Fruit fly (Drosophila melanogaster) whole organism, embryonic: ENCODE results near the gene sif.

Source experiments
- CG10147 ChIP-seq: fragments of 200-800 bp; sonication (Bioruptor generic); optimal IDR thresholded peaks from 2 replicates; lab custom pipeline; 2019; ENCODE audit warnings: missing biosample characterization, mild to moderate bottlenecking, missing genetic modification characterization, moderate library complexity
- CG10462 ChIP-seq: fragments of 200-800 bp; sonication (Bioruptor generic); optimal IDR thresholded peaks from 2 replicates; lab custom pipeline; 2016; ENCODE audit warnings: missing biosample characterization, missing genetic modification characterization
- CG10543 ChIP-seq: fragments of 200-800 bp; sonication (Bioruptor generic); optimal IDR thresholded peaks from 3 replicates; lab custom pipeline; 2017; ENCODE audit warnings: missing biosample characterization, mild to moderate bottlenecking, missing genetic modification characterization, moderate library complexity
- CG11085 ChIP-seq: fragments of 200-800 bp; sonication (Bioruptor generic); IDR thresholded peaks from 2 replicates; pipeline ENCODE4 v1.3.6; 2022; ENCODE audit warnings: missing biosample characterization, missing genetic modification characterization
- CG14710 ChIP-seq: fragments of 200-800 bp; sonication (Bioruptor generic); optimal IDR thresholded peaks from 3 replicates; lab custom pipeline; 2019; ENCODE audit warnings: missing biosample characterization, mild to moderate bottlenecking, missing genetic modification characterization, moderate library complexity
- CG2120 ChIP-seq: fragments of 200-800 bp; sonication (Bioruptor generic); optimal IDR thresholded peaks from 3 replicates; lab custom pipeline; 2016; ENCODE audit warnings: missing biosample characterization, missing genetic modification characterization
- CG2129 ChIP-seq: fragments of 200-800 bp; sonication (Bioruptor generic); IDR thresholded peaks from 2 replicates; pipeline ENCODE4 v1.3.6; 2022; ENCODE audit warnings: missing biosample characterization, missing genetic modification characterization; ENCODE audit not compliant: partially characterized antibody
- CG3281 ChIP-seq: fragments of 200-800 bp; sonication (Bioruptor generic); optimal IDR thresholded peaks from 3 replicates; lab custom pipeline; 2017; ENCODE audit warnings: missing biosample characterization, mild to moderate bottlenecking, missing genetic modification characterization
- CG34376 ChIP-seq: fragments of 200-800 bp; sonication (Bioruptor generic); optimal IDR thresholded peaks from 2 replicates; lab custom pipeline; 2018; ENCODE audit warnings: missing biosample characterization, mild to moderate bottlenecking, missing genetic modification characterization
- CG42726 ChIP-seq: fragments of 200-800 bp; sonication (Bioruptor generic); IDR thresholded peaks from 2 replicates; pipeline ENCODE4 v1.3.6; 2022; ENCODE audit warnings: missing biosample characterization, missing genetic modification characterization; ENCODE audit not compliant: partially characterized antibody
- CG5180 ChIP-seq: fragments of 200-800 bp; sonication (Bioruptor generic); optimal IDR thresholded peaks from 3 replicates; lab custom pipeline; 2017; ENCODE audit warnings: missing biosample characterization, missing genetic modification characterization, mild to moderate bottlenecking, moderate library complexity, missing genetic modification reagents
- CG6272 ChIP-seq: fragments of 200-800 bp; sonication (Bioruptor generic); IDR thresholded peaks from 2 replicates; pipeline ENCODE4 v1.3.6; 2022; ENCODE audit warnings: missing biosample characterization, missing genetic modification characterization
- CG6654 ChIP-seq: fragments of 200-800 bp; sonication (Bioruptor generic); optimal IDR thresholded peaks from 2 replicates; lab custom pipeline; 2017; ENCODE audit warnings: missing biosample characterization, mild to moderate bottlenecking, missing genetic modification characterization
- CG7556 ChIP-seq: fragments of 200-800 bp; sonication (Bioruptor generic); optimal IDR thresholded peaks from 2 replicates; lab custom pipeline; 2017; ENCODE audit warnings: missing biosample characterization, mild to moderate bottlenecking, missing genetic modification characterization
- Doc3 ChIP-seq: fragments of 200-800 bp; sonication (Bioruptor generic); IDR thresholded peaks from 3 replicates; pipeline ENCODE4 v1.3.6; 2022; ENCODE audit warnings: missing biosample characterization, missing genetic modification characterization; ENCODE audit not compliant: partially characterized antibody
- Dref ChIP-seq: fragments of 200-800 bp; sonication (Bioruptor generic); IDR thresholded peaks from 2 replicates; pipeline ENCODE4 v1.3.6; 2022; ENCODE audit warnings: missing biosample characterization, missing genetic modification characterization
- Elba2 ChIP-seq: fragments of 200-800 bp; sonication (Bioruptor generic); optimal IDR thresholded peaks from 3 replicates; lab custom pipeline; 2016; ENCODE audit warnings: missing biosample characterization, missing genetic modification characterization
- Ets97D ChIP-seq: fragments of 200-800 bp; sonication (Bioruptor generic); optimal IDR thresholded peaks from 3 replicates; lab custom pipeline; 2016; ENCODE audit warnings: missing biosample characterization, missing genetic modification characterization
- Hmx ChIP-seq: fragments of 200-800 bp; sonication (Bioruptor generic); optimal IDR thresholded peaks from 2 replicates; lab custom pipeline; 2016; ENCODE audit warnings: missing biosample characterization, missing genetic modification characterization
- Hsf ChIP-seq: fragments of 200-800 bp; sonication (Bioruptor generic); optimal IDR thresholded peaks from 3 replicates; lab custom pipeline; 2016; ENCODE audit warnings: missing biosample characterization, missing genetic modification characterization
- MBD-R2 ChIP-seq: fragments of 200-800 bp; sonication (Bioruptor generic); IDR thresholded peaks from 2 replicates; pipeline ENCODE4 v1.3.6; 2022; ENCODE audit warnings: missing biosample characterization, missing genetic modification characterization
- MESR4 ChIP-seq: fragments of 200-800 bp; sonication (Bioruptor generic); optimal IDR thresholded peaks from 2 replicates; lab custom pipeline; 2018; ENCODE audit warnings: missing biosample characterization, mild to moderate bottlenecking, missing genetic modification characterization, moderate library complexity
- Ravus ChIP-seq: fragments of 200-800 bp; sonication (Bioruptor generic); IDR thresholded peaks from 2 replicates; pipeline ENCODE4 v1.3.6; 2022; ENCODE audit warnings: missing biosample characterization, missing genetic modification characterization
- Rfx ChIP-seq: fragments of 200-800 bp; sonication (Bioruptor generic); IDR thresholded peaks from 2 replicates; pipeline ENCODE4 v1.3.6; 2022; ENCODE audit warnings: missing biosample characterization, missing genetic modification characterization
- Xbp1 ChIP-seq: fragments of 200-800 bp; sonication (Bioruptor generic); optimal IDR thresholded peaks from 3 replicates; lab custom pipeline; 2016; ENCODE audit warnings: missing biosample characterization, mild to moderate bottlenecking, missing genetic modification characterization
- YL-1 ChIP-seq: fragments of 200-800 bp; sonication (Bioruptor generic); optimal IDR thresholded peaks from 3 replicates; lab custom pipeline; 2017; ENCODE audit warnings: missing biosample characterization, mild to moderate bottlenecking, missing genetic modification characterization
- bcd ChIP-seq: fragments of 200-800 bp; sonication (Bioruptor generic); optimal IDR thresholded peaks from 2 replicates; lab custom pipeline; 2017; ENCODE audit warnings: missing biosample characterization, mild to moderate bottlenecking, missing genetic modification characterization
- cg ChIP-seq: fragments of 200-800 bp; sonication (Bioruptor generic); optimal IDR thresholded peaks from 3 replicates; lab custom pipeline; 2019; ENCODE audit warnings: missing biosample characterization, mild to moderate bottlenecking, missing genetic modification characterization, moderate library complexity
- chinmo ChIP-seq: fragments of 200-800 bp; sonication (Bioruptor generic); IDR thresholded peaks from 4 replicates; pipeline ENCODE4 v1.3.6; 2022; ENCODE audit warnings: missing biosample characterization, missing genetic modification characterization; ENCODE audit not compliant: partially characterized antibody
- gem ChIP-seq: fragments of 200-800 bp; sonication (Bioruptor generic); optimal IDR thresholded peaks from 2 replicates; lab custom pipeline; 2019; ENCODE audit warnings: missing biosample characterization, mild to moderate bottlenecking, missing genetic modification characterization, moderate library complexity
- gfzf ChIP-seq: fragments of 200-800 bp; sonication (Bioruptor generic); optimal IDR thresholded peaks from 2 replicates; lab custom pipeline; 2016; ENCODE audit warnings: missing biosample characterization, mild to moderate bottlenecking, missing genetic modification characterization, moderate library complexity
- hbn ChIP-seq: fragments of 200-800 bp; sonication (Bioruptor generic); IDR thresholded peaks from 2 replicates; pipeline ENCODE4 v1.3.6; 2022; ENCODE audit warnings: missing biosample characterization, missing genetic modification characterization; ENCODE audit not compliant: partially characterized antibody
- hkb ChIP-seq, 2 experiments: fragments of 200-800 bp in 1 of 2; fragments of >200 bp in 1 of 2; sonication (Bioruptor generic) in 1 of 2; IDR thresholded peaks in 1 of 2; optimal IDR thresholded peaks in 1 of 2; 2 replicates each; pipeline versions ENCODE4 v1.3.6 to Lab custom; 2017 to 2022; ENCODE audit warnings: missing biosample characterization in 1 of 2, missing genetic modification characterization in 1 of 2
- kay ChIP-seq: fragments of 200-800 bp; sonication (Bioruptor generic); optimal IDR thresholded peaks from 2 replicates; lab custom pipeline; 2016; ENCODE audit warnings: missing biosample characterization, missing genetic modification characterization
- knrl ChIP-seq: fragments of 200-800 bp; sonication (Bioruptor generic); IDR thresholded peaks from 3 replicates; pipeline ENCODE4 v1.3.6; 2022; ENCODE audit warnings: missing biosample characterization, missing genetic modification characterization; ENCODE audit not compliant: partially characterized antibody
- nau ChIP-seq: fragments of 200-800 bp; sonication (Bioruptor generic); optimal IDR thresholded peaks from 3 replicates; lab custom pipeline; 2017; ENCODE audit warnings: missing biosample characterization, mild to moderate bottlenecking, missing genetic modification characterization, missing genetic modification reagents
- pb ChIP-seq: fragments of 200-800 bp; sonication (Bioruptor generic); optimal IDR thresholded peaks from 3 replicates; lab custom pipeline; 2016; ENCODE audit warnings: missing biosample characterization, missing genetic modification characterization
- ro ChIP-seq: fragments of 200-800 bp; sonication (Bioruptor generic); IDR thresholded peaks from 2 replicates; pipeline ENCODE4 v1.3.6; 2022; ENCODE audit warnings: missing biosample characterization, missing genetic modification characterization
- shn ChIP-seq: fragments of 200-800 bp; sonication (Bioruptor generic); optimal IDR thresholded peaks from 3 replicates; lab custom pipeline; 2016; ENCODE audit warnings: missing biosample characterization, missing genetic modification characterization
- ssp ChIP-seq: fragments of 200-800 bp; sonication (Bioruptor generic); IDR thresholded peaks from 2 replicates; pipeline ENCODE4 v1.3.6; 2022; ENCODE audit warnings: missing biosample characterization, missing genetic modification characterization
- stwl ChIP-seq: fragments of 200-800 bp; sonication (Bioruptor generic); optimal IDR thresholded peaks from 3 replicates; lab custom pipeline; 2018; ENCODE audit warnings: missing biosample characterization, mild to moderate bottlenecking, missing genetic modification characterization, moderate library complexity
- tll ChIP-seq, 2 experiments: fragments of 200-800 bp in 1 of 2; fragments of >200 bp in 1 of 2; sonication (Bioruptor generic) in 1 of 2; optimal IDR thresholded peaks; 2 replicates each; lab custom pipeline; 2017 to 2019; ENCODE audit warnings: missing biosample characterization in 2 of 2, missing genetic modification characterization in 2 of 2, mild to moderate bottlenecking in 1 of 2, moderate library complexity in 1 of 2
- twi ChIP-seq: fragments of 200-800 bp; optimal IDR thresholded peaks from 2 replicates; lab custom pipeline; 2019; ENCODE audit warnings: missing biosample characterization, mild to moderate bottlenecking, missing genetic modification characterization, moderate library complexity
- wek ChIP-seq: fragments of 200-800 bp; sonication (Bioruptor generic); optimal IDR thresholded peaks from 3 replicates; lab custom pipeline; 2018; ENCODE audit warnings: missing biosample characterization, mild to moderate bottlenecking, missing genetic modification characterization, moderate library complexity
- zen ChIP-seq: fragments of 200-800 bp; sonication (Bioruptor generic); optimal IDR thresholded peaks from 3 replicates; lab custom pipeline; 2018; ENCODE audit warnings: missing biosample characterization, mild to moderate bottlenecking, missing genetic modification characterization, moderate library complexity
- zfh2 ChIP-seq: fragments of 200-800 bp; sonication (Bioruptor generic); optimal IDR thresholded peaks from 2 replicates; lab custom pipeline; 2016; ENCODE audit warnings: missing biosample characterization, missing genetic modification characterization

Gene sif

DNA sequence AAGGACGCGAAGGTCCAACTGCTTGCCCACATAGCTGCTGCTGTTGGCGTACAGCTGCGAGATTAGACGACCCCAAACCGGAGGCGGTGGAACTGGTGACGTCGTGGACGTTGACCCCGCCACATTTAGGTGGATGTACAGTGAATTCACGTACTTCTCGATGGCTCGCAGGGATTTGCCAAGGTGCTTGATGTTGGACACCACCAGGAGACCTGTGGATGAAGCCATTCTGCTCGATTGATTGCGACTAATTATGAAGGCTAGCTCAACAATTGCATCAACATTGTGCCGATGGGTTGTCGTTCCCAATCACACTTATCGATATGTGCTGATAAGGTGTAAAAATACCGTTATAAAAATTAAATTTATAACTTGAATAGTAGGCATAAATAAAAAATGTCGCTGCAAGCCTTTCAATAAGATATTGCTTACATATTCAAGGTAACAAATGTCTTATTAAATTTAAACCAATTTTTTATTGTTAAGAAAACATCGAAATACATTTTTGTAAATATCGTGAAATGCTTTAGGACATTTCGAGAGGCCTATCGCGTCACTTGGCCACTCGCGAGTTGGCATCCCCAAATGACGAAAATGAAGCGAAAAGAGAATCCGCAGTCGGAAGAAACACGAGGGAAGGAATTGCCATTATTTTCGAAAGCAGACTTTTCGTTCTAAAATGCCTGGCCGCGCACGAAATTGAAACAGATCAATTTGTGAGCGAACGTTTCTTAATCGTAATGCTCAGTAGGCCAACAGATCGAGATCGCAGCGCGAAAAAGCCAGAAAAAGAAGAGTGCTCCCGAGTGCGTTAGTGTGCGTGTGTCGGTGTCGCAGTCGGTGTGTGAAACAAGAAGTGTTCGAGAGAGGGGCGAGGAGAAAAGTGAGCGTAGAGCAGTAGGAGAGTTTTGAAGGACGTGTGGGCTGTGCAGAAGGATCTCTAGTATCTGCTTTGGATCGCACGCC is 111.1 kb downstream of the sif start, which contains the start of the genes Ppat-Dpck and scny (continued):
- TF ChIP-seq Hsf (GFP tag; lab: Kevin White, UChicago) (peak; percentile 33), CG10543 (GFP tag; lab: Kevin White, UChicago) (peak; percentile 65), CG34376 (GFP tag; lab: Kevin White, UChicago) (peak; percentile 6), MESR4 (peak; percentile 91), CG2129 (GFP tag; lab: Robert Waterston, UW) (peak; percentile 90), Elba2 (no peak), Xbp1 (peak; percentile 17), CG7556 (GFP tag; lab: Kevin White, UChicago) (no peak), tll (GFP tag; optimal IDR thresholded peaks at IDR 0.05; lab: Kevin White, UChicago) (peak in 1 of 2 experiments; percentile 22), hbn (peak; percentile 90), CG42726 (GFP tag; lab: Robert Waterston, UW) (peak; percentile 72), gfzf (peak; percentile 89), CG14710 (tag; lab: Kevin White, UChicago) (peak; percentile 82), ssp (GFP tag; lab: Robert Waterston, UW) (no peak), zfh2 (peak; percentile 8), CG10462 (GFP tag; lab: Kevin White, UChicago) (peak; percentile 42), Ets97D (GFP tag; lab: Kevin White, UChicago) (peak; percentile 88), pb (GFP tag; lab: Kevin White, UChicago) (no peak), twi (tag; lab: Kevin White, UChicago) (peak; percentile 2), shn (no peak), Dref (GFP tag; lab: Robert Waterston, UW) (peak; percentile 62), Hmx (GFP tag; lab: Kevin White, UChicago) (no peak), CG2120 (GFP tag; lab: Kevin White, UChicago) (peak; percentile 27), Ravus (GFP tag; lab: Robert Waterston, UW) (no peak), CG5180 (GFP tag; lab: Kevin White, UChicago) (no peak), Rfx (0 out of 2 replicates have a peak, but pooled peaks have one; percentile 24), zen (tag; lab: Kevin White, UChicago) (peak; percentile 58), CG10147 (GFP tag; lab: Kevin White, UChicago) (peak; percentile 62), MBD-R2 (GFP tag; lab: Robert Waterston, UW) (peak; percentile 52), stwl (tag; lab: Kevin White, UChicago) (peak; percentile 58), cg (GFP tag; lab: Kevin White, UChicago) (peak; percentile 90), kay (GFP tag; lab: Kevin White, UChicago) (peak; percentile 38), chinmo (GFP tag; lab: Robert Waterston, UW) (peak; percentile 77; the same call in 2 of the 4 replicates), Doc3 (GFP tag; lab: Robert Waterston, UW) (peak; percentile 96), CG3281 (GFP tag; lab: Kevin White, UChicago) (peak; percentile 33), bcd (GFP tag; lab: Kevin White, UChicago) (no peak), YL-1 (peak; percentile 80), ro (no peak), wek (GFP tag; lab: Kevin White, UChicago) (peak; percentile 21), CG11085 (GFP tag; lab: Robert Waterston, UW) (no peak), knrl (GFP tag; lab: Robert Waterston, UW) (peak; percentile 95), CG6272 (0 out of 2 replicates have a peak, but pooled peaks have one; percentile 4), CG6654 (GFP tag; lab: Kevin White, UChicago) (no peak), gem (tag; lab: Kevin White, UChicago) (no peak), hkb (optimal IDR thresholded peaks at IDR 0.05; lab: Kevin White, UChicago) (peak; percentile 60), hkb (GFP tag; IDR thresholded peaks at IDR 0.05; lab: Robert Waterston, UW) (0 out of 2 replicates have a peak, but pooled peaks have one; percentile 10), nau (GFP tag; lab: Kevin White, UChicago) (no peak)
